Worm (Caenorhabditis elegans): ENCODE measurements around the gene K04A8.20.
"Not testable (repeated sequence)": the region's sequence is repeated elsewhere in the genome, so short reads cannot be mapped to it uniquely, and the experiment has no call there.

The K04A8.20 gene

DNA sequence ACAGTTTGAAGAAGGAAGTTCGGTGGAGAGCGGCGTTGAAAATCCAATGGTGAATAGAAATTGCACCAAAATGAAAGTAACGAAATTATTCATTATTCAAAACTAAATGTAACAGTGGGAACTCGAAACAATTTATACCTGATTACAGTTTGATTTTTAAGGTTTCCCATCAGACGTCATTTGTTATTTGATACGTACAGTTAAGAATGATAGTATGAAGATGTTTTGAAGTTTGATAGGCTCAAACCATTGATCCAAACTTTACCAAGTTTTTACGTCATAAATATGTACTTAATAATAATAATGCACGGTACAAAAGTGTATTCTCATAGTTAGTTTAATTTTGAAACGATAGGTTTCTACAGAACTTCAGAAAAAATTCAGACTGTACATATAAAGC, 8.9 kb downstream of the K04A8.20 start, which contains the start of gene spp-20:
TSS of gene spp-20 (minus strand) at position 101 of the 400 bp plus-strand sequence.
- no peak for TF ChIP-seq unc-62 (GFP tag; optimal IDR thresholded peaks at IDR 0.05)

DNA sequence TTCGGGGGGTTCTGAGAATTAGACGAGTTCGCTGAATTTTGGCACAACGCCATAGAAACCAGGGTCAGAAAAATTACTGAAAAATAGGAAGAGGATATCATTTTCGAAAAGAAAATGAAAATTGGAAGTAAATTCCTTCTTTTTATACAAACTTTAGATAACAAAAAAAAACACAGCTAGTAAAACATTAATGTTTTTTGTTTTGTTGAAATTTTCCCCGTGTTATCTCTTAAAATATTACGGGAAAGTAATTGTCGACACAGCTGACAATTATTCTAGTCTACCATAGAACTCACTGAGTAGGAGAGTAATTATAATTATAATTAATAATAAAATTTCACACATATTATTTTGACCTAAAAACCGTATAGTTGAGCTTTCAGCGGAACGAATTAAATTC, 9.9 kb downstream of the K04A8.20 start, which contains the start of gene spp-26:
TSS of gene spp-26 (minus strand) at position 101 of the 400 bp plus-strand sequence.
- no peak for TF ChIP-seq unc-62 (GFP tag; optimal IDR thresholded peaks at IDR 0.05)

DNA sequence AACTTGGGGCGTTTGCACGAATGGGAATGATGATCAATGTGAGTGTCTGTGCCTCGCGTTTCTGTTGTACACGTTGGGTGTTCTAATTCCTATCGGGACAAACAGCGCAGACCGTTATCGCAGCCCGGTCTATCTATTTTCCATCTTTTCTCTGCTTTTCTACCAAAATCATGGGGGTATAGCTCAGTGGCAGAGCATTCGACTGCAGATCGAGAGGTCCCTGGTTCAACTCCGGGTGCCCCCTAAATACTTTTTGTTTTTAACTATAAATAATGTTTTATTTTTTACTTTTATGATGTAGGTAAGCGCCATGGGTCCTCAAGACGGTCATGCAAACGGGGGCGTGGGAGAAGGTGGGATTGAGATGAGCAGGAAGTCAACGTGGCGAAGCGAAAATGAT, 10.3 kb downstream of the K04A8.20 start:
- no peak for TF ChIP-seq unc-62 (GFP tag; optimal IDR thresholded peaks at IDR 0.05)

DNA sequence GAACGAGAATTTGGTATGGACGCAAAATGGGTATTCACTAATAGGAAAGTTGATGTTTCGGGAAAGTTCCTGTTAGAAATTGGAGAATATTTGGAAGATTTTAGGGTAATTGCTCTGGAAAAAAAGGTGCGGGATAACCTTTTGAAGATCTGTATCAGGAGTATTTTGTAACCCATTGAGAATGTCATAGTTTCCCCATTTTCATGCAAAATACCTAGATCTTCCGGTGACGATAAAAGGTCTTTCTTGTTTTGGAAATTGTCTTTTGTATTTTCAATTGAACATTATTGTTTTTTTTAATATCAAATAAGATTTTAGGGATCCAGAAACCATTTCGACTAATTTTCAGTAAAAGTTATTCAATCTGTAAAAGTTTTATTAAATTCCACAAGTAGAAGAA, 12.3 kb downstream of the K04A8.20 start, which contains the start of gene spp-19:
TSS of gene spp-19 (minus strand) at position 101 of the 400 bp plus-strand sequence.
- no peak for TF ChIP-seq unc-62 (GFP tag; optimal IDR thresholded peaks at IDR 0.05)

DNA sequence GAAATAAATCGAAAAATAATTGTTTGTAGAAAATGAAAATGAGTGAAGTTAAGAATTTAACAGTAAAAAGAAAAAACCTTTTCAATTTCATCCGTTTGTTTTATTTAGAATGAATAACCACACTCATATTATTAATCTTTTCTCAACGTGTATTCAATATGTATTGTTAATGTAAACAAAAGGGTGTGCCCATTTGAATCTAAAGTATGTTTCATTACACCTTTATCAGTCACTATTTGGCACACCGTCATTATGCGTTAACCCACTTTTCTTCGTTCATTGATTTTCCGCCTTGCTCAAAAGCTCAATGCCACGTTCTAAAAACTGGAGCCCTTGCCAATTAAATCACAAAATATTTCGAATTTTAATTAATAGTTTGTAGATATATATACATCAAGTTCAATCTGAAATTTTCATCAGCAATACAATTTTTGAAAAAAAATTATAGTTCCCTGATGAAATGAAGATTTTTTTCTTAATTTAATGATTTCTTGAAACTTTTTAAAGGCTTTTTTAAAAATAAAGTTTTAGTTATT, 16.7 kb downstream of the K04A8.20 start, which contains the start of gene K04A8.1:
TSS of gene K04A8.1 (plus strand) at position 486 of the 536 bp plus-strand sequence.
- no peak for TF ChIP-seq unc-62 (GFP tag; optimal IDR thresholded peaks at IDR 0.05)

DNA sequence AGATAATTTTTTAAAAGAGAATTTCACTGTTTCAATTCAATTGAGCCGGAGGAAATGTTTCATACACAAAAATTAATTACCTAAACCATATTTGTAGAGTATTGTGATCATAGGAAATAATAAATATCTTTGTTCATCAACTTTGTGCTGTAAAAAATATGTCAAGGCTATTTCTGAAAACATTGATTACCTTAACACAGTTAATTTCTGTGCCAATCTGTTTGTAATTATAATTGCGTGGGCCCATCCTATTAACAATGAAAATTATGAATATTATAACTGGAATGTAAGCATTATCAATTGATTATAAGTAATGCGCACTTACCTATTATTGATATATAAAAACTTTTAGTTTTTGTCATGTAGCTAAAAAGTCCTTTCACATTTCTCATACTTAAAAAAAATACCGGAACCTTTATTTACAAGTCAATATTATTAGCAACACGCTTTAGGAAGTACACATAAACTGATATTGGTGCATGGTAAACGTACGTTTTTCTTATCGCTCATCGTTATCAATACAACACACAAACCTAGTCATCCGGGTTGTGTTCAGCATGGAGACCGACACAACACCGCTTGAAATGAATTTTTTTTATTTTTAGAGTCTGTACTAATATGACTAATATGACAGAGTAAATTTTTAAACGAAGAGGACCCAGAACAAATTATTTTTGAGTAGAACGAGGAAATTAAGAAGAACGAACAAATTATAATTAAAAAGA, 26.3 kb downstream of the K04A8.20 start, which contains the start of gene fut-2:
TSS of gene fut-2 (minus strand) at position 485 of the 725 bp plus-strand sequence.
- TF ChIP-seq unc-62 (GFP tag; optimal IDR thresholded peaks at IDR 0.05): no peak

DNA sequence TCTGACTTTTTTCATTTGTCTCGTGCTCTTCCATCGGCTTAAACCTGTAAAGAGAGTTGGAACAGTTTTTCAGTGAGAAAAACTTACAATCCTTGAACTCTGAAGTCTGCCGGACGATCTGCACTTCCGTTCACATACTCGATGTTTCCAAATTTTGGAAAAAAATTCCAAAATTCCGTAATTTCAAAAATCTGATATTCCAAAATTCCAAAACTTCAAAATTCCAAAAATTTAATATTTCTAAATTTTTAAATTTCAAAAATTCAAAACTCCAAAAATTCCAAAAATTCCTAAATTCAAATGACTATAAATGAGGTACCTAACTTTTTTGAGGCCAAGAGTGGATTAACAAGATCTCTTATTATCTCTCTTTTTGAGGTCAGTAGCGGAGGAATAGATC, 27.3 kb downstream of the K04A8.20 start, which contains the start of gene EGAP9.4:
TSS of gene EGAP9.4 (plus strand) at position 301 of the 400 bp plus-strand sequence.
- no peak for TF ChIP-seq unc-62 (GFP tag; optimal IDR thresholded peaks at IDR 0.05)

DNA sequence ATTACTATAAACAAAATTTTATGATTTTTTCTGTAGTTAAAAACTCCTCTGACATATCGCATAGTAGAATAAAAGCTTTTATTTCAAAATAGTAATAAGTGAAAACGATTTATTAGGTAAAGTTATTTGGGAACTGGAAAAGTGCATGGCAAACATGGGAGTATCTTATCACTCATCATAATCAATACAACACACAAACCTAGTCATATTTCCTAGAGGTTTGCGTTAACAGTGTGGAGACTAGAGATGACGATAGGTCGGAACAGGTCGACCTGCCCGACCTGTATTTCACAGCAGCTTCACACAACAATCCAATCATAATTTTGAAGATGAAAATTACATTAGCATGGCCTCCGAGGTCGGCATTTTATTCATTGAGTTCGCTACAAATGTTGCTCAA, 30.7 kb downstream of the K04A8.20 start, which contains the start of gene EGAP9.3:
TSS of gene EGAP9.3 (minus strand) at position 131 of the 400 bp plus-strand sequence.
- TF ChIP-seq unc-62 (GFP tag; optimal IDR thresholded peaks at IDR 0.05): no peak

DNA sequence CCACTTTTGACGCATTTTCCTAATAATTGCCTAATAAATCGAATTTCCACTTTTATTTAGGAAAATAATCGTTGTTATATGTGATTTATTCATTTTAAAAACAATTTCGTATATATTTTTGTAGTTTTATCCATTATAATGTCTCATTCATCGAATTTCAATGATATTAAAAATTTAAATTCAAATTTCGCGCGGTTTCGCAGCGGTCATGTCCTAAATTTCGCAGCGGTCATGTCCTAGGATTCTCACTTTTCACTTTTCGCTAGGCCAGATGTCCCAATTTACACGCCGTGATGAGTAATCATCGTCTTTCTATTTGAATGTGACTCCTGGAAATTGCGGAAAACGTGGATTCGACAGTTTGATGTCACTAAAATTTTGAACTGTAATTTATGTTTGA, 32.5 kb downstream of the K04A8.20 start, which contains the start of gene ZK1055.4:
TSS of gene ZK1055.4 (plus strand) at position 301 of the 400 bp plus-strand sequence.
- not testable (repeated sequence) for TF ChIP-seq unc-62 (GFP tag; optimal IDR thresholded peaks at IDR 0.05)

DNA sequence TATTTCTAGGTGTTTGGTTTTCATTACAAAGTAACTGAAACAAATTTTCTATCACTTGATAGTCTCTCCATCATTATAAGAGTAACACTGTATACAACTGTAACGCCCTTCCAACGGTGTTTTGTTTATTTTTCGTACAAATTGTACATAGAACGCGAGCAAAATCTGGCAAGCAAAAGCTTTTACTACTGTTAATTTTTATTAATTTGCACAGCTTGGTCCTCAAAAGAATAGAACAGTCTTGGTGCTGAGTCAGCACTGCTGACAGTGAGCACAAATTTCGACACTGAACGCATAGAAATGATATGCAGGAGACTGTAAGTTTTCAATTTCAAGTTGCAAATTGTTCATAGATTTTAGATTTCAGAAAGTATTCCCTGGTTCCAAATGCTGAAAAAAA, 41.0 kb downstream of the K04A8.20 start, which contains the start of gene ZK1055.2:
TSS of gene ZK1055.2 (plus strand) at position 301 of the 400 bp plus-strand sequence.
- TF ChIP-seq unc-62 (GFP tag; optimal IDR thresholded peaks at IDR 0.05): no peak

DNA sequence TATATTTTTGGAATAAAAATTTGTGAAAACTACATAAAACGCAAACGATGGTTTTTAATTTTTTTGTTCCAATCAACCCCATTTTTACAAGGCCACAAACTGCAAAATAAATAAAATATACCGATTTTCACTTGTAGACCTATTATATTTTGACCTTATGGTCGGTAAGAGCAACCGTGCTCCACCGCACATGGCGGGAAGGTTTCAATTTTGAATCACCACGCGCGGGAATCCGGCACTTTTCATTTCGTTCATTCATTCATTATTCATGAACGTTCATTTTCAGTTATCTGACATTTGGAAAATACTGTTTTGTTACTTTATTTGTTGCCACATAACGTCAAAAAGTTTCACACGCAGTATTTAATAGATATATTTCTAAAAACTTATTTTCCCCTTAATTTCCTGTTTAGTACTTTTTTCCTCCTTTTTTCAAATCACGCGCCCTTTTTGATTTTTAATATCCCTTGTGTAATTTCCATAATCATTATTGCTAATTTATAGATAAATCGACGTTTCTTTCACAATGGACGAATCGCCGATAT, 44.5 kb downstream of the K04A8.20 start, which contains the start of gene hcp-1:
TSS of gene hcp-1 (plus strand) at position 495 of the 545 bp plus-strand sequence.
- TF ChIP-seq unc-62 (GFP tag; optimal IDR thresholded peaks at IDR 0.05): no peak
